Fruit fly (Drosophila melanogaster) ovary, adult (tissue): ENCODE data around the gene CG42638.

ENCODE experiments used
- CG17801 ChIP-seq: fragments of 200-800 bp; optimal IDR thresholded peaks from 2 replicates; lab custom pipeline; 2019; ENCODE audit warnings: missing biosample characterization, mild to moderate bottlenecking, missing genetic modification characterization, moderate library complexity; ENCODE audit not compliant: partially characterized antibody

CG42638 gene

dm6 chr3L:19703323-19703722 is 46.2 kb downstream of the CG42638 start:
- TF ChIP-seq CG17801 (GFP tag; lab: Kevin White, UChicago), result no peak

DNA sequence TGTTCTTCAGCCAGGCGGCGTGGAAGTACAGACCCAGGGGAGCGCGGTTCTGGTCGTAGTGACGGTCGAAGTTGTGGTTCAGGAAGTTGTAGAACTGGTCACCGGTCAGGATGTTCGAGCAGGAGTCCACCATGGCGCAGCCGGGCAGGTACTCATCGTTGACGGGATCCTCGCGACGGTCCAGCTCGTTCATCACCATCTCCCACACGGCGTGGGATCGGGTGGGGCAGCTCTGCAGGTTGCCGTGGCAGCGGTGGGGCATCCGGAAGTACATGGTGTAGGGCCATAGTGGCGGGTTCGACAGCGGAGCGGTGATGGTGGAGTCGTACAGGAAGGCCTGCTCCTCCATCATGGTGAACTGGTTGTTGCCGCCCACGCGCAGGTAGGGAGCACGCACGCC is 47.9 kb downstream of the CG42638 start:
- no peak for TF ChIP-seq CG17801 (GFP tag; lab: Kevin White, UChicago)

DNA sequence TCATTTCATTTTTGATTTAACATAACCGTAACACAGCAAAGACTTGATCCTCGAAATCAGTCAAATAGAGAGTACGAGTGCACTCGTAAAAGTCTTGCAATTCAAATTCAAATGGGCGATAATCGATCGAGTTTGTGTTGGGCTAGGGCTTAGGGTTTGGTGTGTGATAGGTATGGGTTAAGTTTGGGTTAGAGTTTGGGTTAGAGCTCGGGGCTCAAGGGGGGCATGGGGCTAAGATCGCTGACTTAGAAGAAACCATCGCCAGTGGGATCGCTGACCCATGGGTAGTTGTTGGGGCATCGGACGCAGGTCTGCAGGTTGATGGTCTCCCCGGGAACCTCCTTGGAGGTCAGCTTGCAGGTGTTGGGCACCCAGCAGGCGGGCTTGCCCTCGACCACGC is 48.4 kb downstream of the CG42638 start:
- no peak for TF ChIP-seq CG17801 (GFP tag; lab: Kevin White, UChicago)

dm6 chr3L:19700463-19700862 is 49.1 kb downstream of the CG42638 start:
- no peak for TF ChIP-seq CG17801 (GFP tag; lab: Kevin White, UChicago)

dm6 chr3L:19699651-19700050 is 49.9 kb downstream of the CG42638 start:
- TF ChIP-seq CG17801 (GFP tag; lab: Kevin White, UChicago), result no peak

- TF ChIP-seq CG17801 (GFP tag; lab: Kevin White, UChicago), result no peak
Observed at dm6 chr3L:19698651-19699050, 50.9 kb downstream of the CG42638 start.

- TF ChIP-seq CG17801 (GFP tag; lab: Kevin White, UChicago), result no peak
Observed at dm6 chr3L:19697395-19697978, 52.1 kb downstream of the CG42638 start.

- no peak for TF ChIP-seq CG17801 (GFP tag; lab: Kevin White, UChicago)
Observed at dm6 chr3L:19696073-19696960, 53.2 kb downstream of the CG42638 start.
